Worm (Caenorhabditis elegans) whole organism, L2 larva: ENCODE results near the gene xpo-1.

Experiments
- ZK546.5 ChIP-seq: sonication (generic microtip); optimal IDR thresholded peaks from 2 replicates; lab custom pipeline; 2017; ENCODE audit warnings: missing biosample characterization, missing genetic modification characterization
- ama-1 ChIP-seq: fragments of 150-350 bp; optimal IDR thresholded peaks from 2 replicates; lab custom pipeline; 2018; ENCODE audit warnings: inconsistent platforms
- unc-62 ChIP-seq: fragments of 150-350 bp; optimal IDR thresholded peaks from 2 replicates; lab custom pipeline; 2014; ENCODE audit warnings: missing biosample characterization, missing genetic modification reagents, missing genetic modification characterization

DNA sequence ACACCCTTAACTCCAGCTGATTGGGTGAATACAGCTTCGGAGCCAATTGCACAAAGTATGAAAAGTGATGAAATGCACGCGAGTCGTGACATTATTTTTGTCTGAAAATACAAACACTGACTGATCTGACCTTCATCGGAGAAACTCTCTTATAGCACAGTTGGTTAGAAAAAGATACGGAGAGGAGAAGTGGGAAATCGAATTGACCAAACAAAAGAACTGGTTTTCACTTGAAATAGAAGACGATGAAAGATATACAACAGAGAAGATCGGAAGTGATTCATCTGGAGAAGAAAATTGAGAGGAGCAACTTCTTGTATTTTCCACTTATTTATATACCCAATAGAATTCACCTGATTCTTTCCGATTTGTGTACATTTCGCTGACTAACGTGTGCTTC, 32.9 kb downstream of the xpo-1 start, which contains the start of gene ttr-33:
- no peak for TF ChIP-seq ama-1 (lab: Kevin White, UChicago)
- no peak for TF ChIP-seq unc-62 (GFP tag; lab: Kevin White, UChicago)
- no peak for TF ChIP-seq ZK546.5 (tag; lab: Kevin White, UChicago)
